Worm (Caenorhabditis elegans) whole organism, early embryonic: ENCODE data around the gene egrh-1.

Experiments
- B0310.2 ChIP-seq: sonication (generic microtip); optimal IDR thresholded peaks from 2 replicates; lab custom pipeline; 2016; ENCODE audit warnings: mild to moderate bottlenecking, missing genetic modification characterization, missing compliant biosample characterization
- F13C5.2 ChIP-seq: sonication (generic microtip); optimal IDR thresholded peaks from 2 replicates; lab custom pipeline; 2017; ENCODE audit warnings: mild to moderate bottlenecking, missing genetic modification characterization, inconsistent platforms, missing compliant biosample characterization
- aly-1 ChIP-seq: sonication (generic microtip); optimal IDR thresholded peaks from 2 replicates; lab custom pipeline; 2016; ENCODE audit warnings: missing genetic modification characterization, missing compliant biosample characterization
- ama-1 ChIP-seq: fragments of 150-350 bp; optimal IDR thresholded peaks from 2 replicates; lab custom pipeline; 2014
- ets-7 ChIP-seq: sonication (generic microtip); optimal IDR thresholded peaks from 2 replicates; lab custom pipeline; 2016; ENCODE audit warnings: missing genotype, missing genetic modification characterization, missing compliant biosample characterization
- flt-1 ChIP-seq: fragments of 200-800 bp; sonication (Bioruptor generic); IDR thresholded peaks from 2 replicates; pipeline ENCODE4 v1.3.6; 2022; ENCODE audit warnings: missing genetic modification characterization, missing compliant biosample characterization
- hmbx-1 ChIP-seq: sonication (generic microtip); optimal IDR thresholded peaks from 2 replicates; lab custom pipeline; 2016; ENCODE audit warnings: mild to moderate bottlenecking, missing genetic modification characterization, missing compliant biosample characterization
- hmg-4 ChIP-seq: fragments of 200-800 bp; sonication (Bioruptor generic); optimal IDR thresholded peaks from 2 replicates; lab custom pipeline; 2018; ENCODE audit warnings: mild to moderate bottlenecking, missing genetic modification characterization, missing compliant biosample characterization
- hnd-1 ChIP-seq: sonication (generic microtip); optimal IDR thresholded peaks from 2 replicates; lab custom pipeline; 2016; ENCODE audit warnings: missing genetic modification characterization, missing compliant biosample characterization
- sea-1 ChIP-seq: fragments of 200-800 bp; sonication (Bioruptor generic); conservative IDR thresholded peaks from 2 replicates; pipeline ENCODE4 v1.3.6; 2022; ENCODE audit warnings: missing genetic modification characterization, missing compliant biosample characterization
- tbx-11 ChIP-seq: fragments of 200-800 bp; sonication (Bioruptor generic); IDR thresholded peaks from 2 replicates; pipeline ENCODE4 v1.3.6; 2022; ENCODE audit warnings: missing genetic modification characterization, missing compliant biosample characterization
- tbx-37 ChIP-seq: fragments of 200-800 bp; sonication (Bioruptor generic); conservative IDR thresholded peaks from 2 replicates; pipeline ENCODE4 v1.3.6; 2022; ENCODE audit warnings: missing genetic modification reagents, missing genetic modification characterization, missing compliant biosample characterization

ce11 chrX:14818464-14819259 is 27.1 kb upstream of the egrh-1 start, which contains the start of gene epn-1:
- TF ChIP-seq hnd-1 (tag; lab: Kevin White, UChicago): no peak
- 0 out of 2 replicates have a peak, but pooled peaks have one; percentile 24 for TF ChIP-seq flt-1
- peak; percentile 46 for TF ChIP-seq B0310.2 (tag; lab: Kevin White, UChicago)
- peak; percentile 78 for TF ChIP-seq F13C5.2 (tag; lab: Kevin White, UChicago)
- no peak for TF ChIP-seq hmbx-1 (tag; lab: Kevin White, UChicago)
- no peak for TF ChIP-seq ama-1 (lab: Kevin White, UChicago)
- TF ChIP-seq tbx-37: 0 out of 2 replicates have a peak, but pooled peaks have one; percentile 16
- 0 out of 2 replicates have a peak, but pooled peaks have one; percentile 57 for TF ChIP-seq sea-1 (GFP tag; lab: Robert Waterston, UW)
- TF ChIP-seq tbx-11 (GFP tag; lab: Robert Waterston, UW): no peak
- TF ChIP-seq ets-7 (tag; lab: Kevin White, UChicago): peak; percentile 59
- TF ChIP-seq hmg-4 (GFP tag; lab: Kevin White, UChicago): peak; percentile 87
- peak; percentile 42 for TF ChIP-seq aly-1 (tag; lab: Kevin White, UChicago)
